Worm (Caenorhabditis elegans) whole organism, L2 larva: ENCODE results near the gene Y50E8A.6.
A peak's percentile ranks its signal among the peaks of the same experiment; 100 is the strongest.

Source experiments
- C34F6.9 ChIP-seq: fragments of 150-350 bp; optimal IDR thresholded peaks from 2 replicates; lab custom pipeline; 2014; ENCODE audit warnings: missing biosample characterization, missing genetic modification characterization
- F13H6.1 ChIP-seq: sonication (generic microtip); optimal IDR thresholded peaks from 2 replicates; lab custom pipeline; 2016; ENCODE audit warnings: missing genetic modification characterization, missing compliant biosample characterization
- R02D3.7 ChIP-seq: fragments of 150-350 bp; optimal IDR thresholded peaks from 2 replicates; lab custom pipeline; 2014; ENCODE audit warnings: missing biosample characterization, missing genetic modification characterization
- Y55F3AM.14 ChIP-seq: fragments of 200-800 bp; sonication (Bioruptor generic); optimal IDR thresholded peaks from 2 replicates; lab custom pipeline; 2018; ENCODE audit warnings: mild to moderate bottlenecking, missing genetic modification characterization, missing compliant biosample characterization
- ZK546.5 ChIP-seq: sonication (generic microtip); optimal IDR thresholded peaks from 2 replicates; lab custom pipeline; 2017; ENCODE audit warnings: missing biosample characterization, missing genetic modification characterization
- alr-1 ChIP-seq: fragments of 150-350 bp; optimal IDR thresholded peaks from 2 replicates; lab custom pipeline; 2014; ENCODE audit warnings: missing biosample characterization, missing genetic modification characterization
- aly-2 ChIP-seq: fragments of 150-350 bp; optimal IDR thresholded peaks from 2 replicates; lab custom pipeline; 2014; ENCODE audit warnings: missing biosample characterization, missing genetic modification characterization
- ama-1 ChIP-seq: fragments of 150-350 bp; optimal IDR thresholded peaks from 2 replicates; lab custom pipeline; 2018; ENCODE audit warnings: inconsistent platforms
- blmp-1 ChIP-seq: sonication (generic microtip); optimal IDR thresholded peaks from 2 replicates; lab custom pipeline; 2017; ENCODE audit warnings: missing genetic modification characterization, mild to moderate bottlenecking, missing compliant biosample characterization, antibody characterized with exemption, moderate library complexity; ENCODE audit not compliant: insufficient read depth
- ceh-16 ChIP-seq: fragments of 150-350 bp; optimal IDR thresholded peaks from 2 replicates; lab custom pipeline; 2014; ENCODE audit warnings: missing biosample characterization, missing genetic modification characterization
- ceh-82 ChIP-seq: fragments of 150-350 bp; optimal IDR thresholded peaks from 2 replicates; lab custom pipeline; 2014; ENCODE audit warnings: missing biosample characterization, missing genetic modification characterization
- crh-2 ChIP-seq: sonication (generic microtip); optimal IDR thresholded peaks from 2 replicates; lab custom pipeline; 2017; ENCODE audit warnings: missing biosample characterization, missing genetic modification characterization
- dmd-4 ChIP-seq: sonication (generic microtip); optimal IDR thresholded peaks from 2 replicates; lab custom pipeline; 2017; ENCODE audit warnings: missing biosample characterization, missing genetic modification characterization
- egl-27 ChIP-seq: sonication (generic microtip); optimal IDR thresholded peaks from 3 replicates; lab custom pipeline; 2017; ENCODE audit warnings: missing biosample characterization, missing genetic modification reagents, missing genetic modification characterization
- elt-1 ChIP-seq: fragments of 150-350 bp; optimal IDR thresholded peaks from 2 replicates; lab custom pipeline; 2014; ENCODE audit warnings: missing biosample characterization, missing genetic modification characterization
- elt-3 ChIP-seq: sonication (generic microtip); optimal IDR thresholded peaks from 2 replicates; lab custom pipeline; 2017; ENCODE audit warnings: missing biosample characterization, missing genetic modification characterization
- fos-1 ChIP-seq: fragments of 150-350 bp; optimal IDR thresholded peaks from 2 replicates; lab custom pipeline; 2014; ENCODE audit warnings: missing biosample characterization, missing genetic modification characterization
- gmeb-1 ChIP-seq: fragments of 150-350 bp; optimal IDR thresholded peaks from 2 replicates; lab custom pipeline; 2014; ENCODE audit warnings: missing biosample characterization, missing genetic modification characterization
- lin-11 ChIP-seq: fragments of 150-350 bp; sonication (generic microtip); optimal IDR thresholded peaks from 2 replicates; lab custom pipeline; 2014; ENCODE audit warnings: missing biosample characterization, missing genetic modification characterization, inconsistent platforms, mixed read lengths
- lin-13 ChIP-seq: fragments of 150-350 bp; optimal IDR thresholded peaks from 2 replicates; lab custom pipeline; 2014; ENCODE audit warnings: missing biosample characterization, missing genetic modification reagents, missing genetic modification characterization
- lin-39 ChIP-seq: fragments of 150-350 bp; optimal IDR thresholded peaks from 2 replicates; lab custom pipeline; 2014; ENCODE audit warnings: missing biosample characterization, missing genetic modification reagents, missing genetic modification characterization
- mab-5 ChIP-seq: fragments of 150-350 bp; optimal IDR thresholded peaks from 2 replicates; lab custom pipeline; 2014; ENCODE audit warnings: missing biosample characterization, missing genetic modification characterization
- mbf-1 ChIP-seq: sonication (generic microtip); optimal IDR thresholded peaks from 2 replicates; lab custom pipeline; 2017; ENCODE audit warnings: missing biosample characterization, missing genetic modification characterization
- mdl-1 ChIP-seq, 2 experiments: fragments of 150-350 bp in 1 of 2; sonication (generic microtip) in 1 of 2; optimal IDR thresholded peaks; 2 replicates each; lab custom pipeline; 2017; ENCODE audit warnings: missing biosample characterization in 2 of 2, missing genetic modification characterization in 2 of 2
- nhr-10 ChIP-seq: sonication (generic microtip); optimal IDR thresholded peaks from 2 replicates; lab custom pipeline; 2017; ENCODE audit warnings: missing biosample characterization, missing genetic modification characterization
- nhr-11 ChIP-seq: fragments of 150-350 bp; optimal IDR thresholded peaks from 2 replicates; lab custom pipeline; 2014; ENCODE audit warnings: missing biosample characterization, missing genetic modification characterization
- nhr-12 ChIP-seq: fragments of 150-350 bp; optimal IDR thresholded peaks from 2 replicates; lab custom pipeline; 2014; ENCODE audit warnings: missing biosample characterization, missing genetic modification characterization
- nhr-129 ChIP-seq: fragments of 150-350 bp; optimal IDR thresholded peaks from 2 replicates; lab custom pipeline; 2014; ENCODE audit warnings: missing biosample characterization, missing genetic modification characterization
- nhr-237 ChIP-seq: fragments of 150-350 bp; optimal IDR thresholded peaks from 2 replicates; lab custom pipeline; 2014; ENCODE audit warnings: missing biosample characterization, missing genetic modification characterization
- nhr-25 ChIP-seq: fragments of 150-350 bp; sonication (generic microtip); optimal IDR thresholded peaks from 3 replicates; lab custom pipeline; 2014; ENCODE audit warnings: missing biosample characterization, missing genetic modification characterization
- nhr-77 ChIP-seq: fragments of 150-350 bp; optimal IDR thresholded peaks from 2 replicates; lab custom pipeline; 2014; ENCODE audit warnings: missing biosample characterization, missing genetic modification characterization
- peb-1 ChIP-seq: fragments of 150-350 bp; optimal IDR thresholded peaks from 2 replicates; lab custom pipeline; 2014; ENCODE audit warnings: missing biosample characterization, missing genetic modification characterization
- skn-1 ChIP-seq: sonication (generic microtip); optimal IDR thresholded peaks from 2 replicates; lab custom pipeline; 2017; ENCODE audit warnings: missing biosample characterization, missing genetic modification characterization
- sma-3 ChIP-seq: sonication (generic microtip); optimal IDR thresholded peaks from 2 replicates; lab custom pipeline; 2016; ENCODE audit warnings: missing genetic modification reagents, missing genetic modification characterization, missing compliant biosample characterization
- sma-9 ChIP-seq, 2 experiments: fragments of 150-350 bp in 1 of 2; sonication (generic microtip) in 1 of 2; optimal IDR thresholded peaks; 2 replicates each; lab custom pipeline; 2014 to 2016; ENCODE audit warnings: missing genetic modification characterization in 2 of 2, mild to moderate bottlenecking in 1 of 2, missing biosample characterization in 1 of 2, missing compliant biosample characterization in 1 of 2, missing genetic modification reagents in 1 of 2, moderate library complexity in 1 of 2
- snpc-4 ChIP-seq: fragments of 150-350 bp; optimal IDR thresholded peaks from 2 replicates; lab custom pipeline; 2014; ENCODE audit warnings: missing biosample characterization, missing genetic modification characterization
- unc-55 ChIP-seq: fragments of 150-350 bp; sonication (generic microtip); optimal IDR thresholded peaks from 3 replicates; lab custom pipeline; 2014; ENCODE audit warnings: missing biosample characterization, missing genetic modification reagents, missing genetic modification characterization
- unc-62 ChIP-seq: fragments of 150-350 bp; optimal IDR thresholded peaks from 2 replicates; lab custom pipeline; 2014; ENCODE audit warnings: missing biosample characterization, missing genetic modification reagents, missing genetic modification characterization
- zag-1 ChIP-seq: fragments of 150-350 bp; optimal IDR thresholded peaks from 2 replicates; lab custom pipeline; 2014; ENCODE audit warnings: missing biosample characterization, missing genetic modification characterization
- ztf-1 ChIP-seq: fragments of 200-800 bp; sonication (Bioruptor generic); conservative IDR thresholded peaks from 2 replicates; pipeline ENCODE4 v1.3.6; 2022; ENCODE audit warnings: missing genetic modification characterization, missing compliant biosample characterization
- ztf-11 ChIP-seq: sonication (generic microtip); optimal IDR thresholded peaks from 2 replicates; lab custom pipeline; 2017; ENCODE audit warnings: missing biosample characterization, missing genetic modification characterization
- ztf-4 ChIP-seq: fragments of 150-350 bp; optimal IDR thresholded peaks from 2 replicates; lab custom pipeline; 2014; ENCODE audit warnings: missing biosample characterization, missing genetic modification characterization

Gene Y50E8A.6

DNA sequence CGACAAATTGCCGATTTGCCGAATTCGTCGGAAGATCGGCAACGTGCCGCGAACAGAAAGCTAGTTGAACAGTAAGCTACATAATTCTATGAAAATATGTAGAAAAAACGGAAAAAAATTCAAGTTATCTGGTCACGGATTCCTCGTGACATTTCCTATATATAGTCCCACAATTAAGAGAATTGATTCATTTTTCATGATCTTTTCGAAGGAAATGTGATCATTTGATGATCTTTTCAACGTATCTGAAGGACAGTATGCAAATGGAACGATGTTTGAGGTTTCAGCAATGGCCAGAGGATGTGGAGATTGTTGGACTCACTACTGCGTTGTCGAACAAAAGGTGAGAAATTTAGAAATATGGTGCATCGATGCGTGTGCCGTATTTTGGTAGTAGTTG, 33.2 kb downstream of the Y50E8A.6 start, which contains the start of gene R08A2.9:
TSS of gene R08A2.9 (plus strand) at position 301 of the 400 bp plus-strand sequence.
- TF ChIP-seq Y55F3AM.14 (GFP tag; lab: Kevin White, UChicago) (no peak), nhr-237 (tag; lab: Kevin White, UChicago) (no peak), mab-5 (tag; lab: Kevin White, UChicago) (no peak), skn-1 (tag; lab: Kevin White, UChicago) (no peak), ztf-11 (tag; lab: Kevin White, UChicago) (no peak), unc-62 (no peak), zag-1 (no peak), R02D3.7 (tag; lab: Kevin White, UChicago) (no peak), nhr-129 (tag; lab: Kevin White, UChicago) (no peak), ceh-82 (tag; lab: Kevin White, UChicago) (no peak), gmeb-1 (tag; lab: Kevin White, UChicago) (no peak), F13H6.1 (tag; lab: Kevin White, UChicago) (no peak)

DNA sequence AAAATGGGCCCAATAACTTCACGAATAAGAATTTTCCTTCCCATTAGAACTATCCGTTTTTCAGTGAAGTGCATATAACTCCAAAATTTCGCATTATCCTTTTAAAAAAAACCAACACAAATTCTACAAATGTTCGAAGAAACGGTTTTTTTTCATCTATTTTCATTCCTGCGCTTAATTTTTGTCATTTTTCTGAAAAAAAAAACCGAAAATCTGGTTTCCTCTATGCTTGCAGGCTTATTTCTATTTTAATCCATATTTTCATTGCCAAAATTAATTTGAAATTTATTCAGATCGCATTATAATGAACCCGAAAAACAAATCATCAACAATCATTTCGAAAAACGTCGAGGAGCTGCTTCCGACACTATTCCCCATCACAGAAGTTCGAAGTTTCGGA, 42.5 kb downstream of the Y50E8A.6 start, which contains the start of gene set-5:
TSS of gene set-5 (plus strand) at position 301 of the 400 bp plus-strand sequence.
- TF ChIP-seq unc-55, result no peak
- TF ChIP-seq blmp-1, result no peak
- TF ChIP-seq alr-1, result no peak
- no peak for TF ChIP-seq ztf-1 (GFP tag; lab: Robert Waterston, UW)
- no peak for TF ChIP-seq peb-1

ce11 chrV:14698005-14698404, 43.1 kb downstream of the Y50E8A.6 start:
- TF ChIP-seq R02D3.7 (tag; lab: Kevin White, UChicago) (no peak), fos-1 (tag; lab: Kevin White, UChicago) (no peak), elt-1 (tag; lab: Kevin White, UChicago) (no peak), snpc-4 (tag; lab: Kevin White, UChicago) (no peak), gmeb-1 (tag; lab: Kevin White, UChicago) (no peak), ztf-11 (tag; lab: Kevin White, UChicago) (no peak), F13H6.1 (tag; lab: Kevin White, UChicago) (no peak), mdl-1 (tag; optimal IDR thresholded peaks at IDR 0.05; lab: Kevin White, UChicago) (no peak), alr-1 (no peak), dmd-4 (tag; lab: Kevin White, UChicago) (no peak), lin-13 (GFP tag; lab: Kevin White, UChicago) (no peak), ztf-4 (tag; lab: Kevin White, UChicago) (no peak), aly-2 (tag; lab: Kevin White, UChicago) (no peak), sma-9 (GFP tag; optimal IDR thresholded peaks at IDR 0.05; lab: Kevin White, UChicago) (no peak), sma-9 (tag; optimal IDR thresholded peaks at IDR 0.05; lab: Kevin White, UChicago) (no peak), peb-1 (no peak)

ce11 chrV:14696604-14697307, 44.4 kb downstream of the Y50E8A.6 start, which contains the start of gene unc-112:
TSS of gene unc-112 (minus strand) at chrV:14696654.
- TF ChIP-seq Y55F3AM.14 (GFP tag; lab: Kevin White, UChicago) (peak; percentile 12), sma-9 (GFP tag; optimal IDR thresholded peaks at IDR 0.05; lab: Kevin White, UChicago) (peak; percentile 84), sma-9 (tag; optimal IDR thresholded peaks at IDR 0.05; lab: Kevin White, UChicago) (no peak), dmd-4 (tag; lab: Kevin White, UChicago) (no peak), ztf-1 (GFP tag; lab: Robert Waterston, UW) (no peak), nhr-12 (tag; lab: Kevin White, UChicago) (no peak), skn-1 (tag; lab: Kevin White, UChicago) (no peak), mab-5 (tag; lab: Kevin White, UChicago) (peak; percentile 8), gmeb-1 (tag; lab: Kevin White, UChicago) (peak; percentile 5), C34F6.9 (tag; lab: Kevin White, UChicago) (peak; percentile 86), nhr-129 (tag; lab: Kevin White, UChicago) (peak; percentile 92), lin-39 (peak; percentile 50), fos-1 (tag; lab: Kevin White, UChicago) (peak; percentile 99), mdl-1 (tag; optimal IDR thresholded peaks at IDR 0.05; lab: Kevin White, UChicago) (peak in 1 of 2 experiments; percentile 47), ama-1 (lab: Kevin White, UChicago) (no peak), nhr-11 (tag; lab: Kevin White, UChicago) (no peak), aly-2 (tag; lab: Kevin White, UChicago) (no peak), nhr-77 (tag; lab: Kevin White, UChicago) (no peak), unc-55 (peak; percentile 91), elt-1 (tag; lab: Kevin White, UChicago) (no peak), egl-27 (tag; lab: Kevin White, UChicago) (peak; percentile 17), peb-1 (no peak), ztf-11 (tag; lab: Kevin White, UChicago) (no peak), mbf-1 (no peak), nhr-25 (peak; percentile 71), ztf-4 (tag; lab: Kevin White, UChicago) (peak; percentile 72), lin-11 (no peak), nhr-237 (tag; lab: Kevin White, UChicago) (no peak), lin-13 (GFP tag; lab: Kevin White, UChicago) (peak; percentile 72), elt-3 (no peak), crh-2 (tag; lab: Kevin White, UChicago) (peak; percentile 56), blmp-1 (no peak), ZK546.5 (no peak), ceh-16 (tag; lab: Kevin White, UChicago) (no peak), nhr-10 (no peak), sma-3 (GFP tag; lab: Kevin White, UChicago) (peak; percentile 42), ceh-82 (tag; lab: Kevin White, UChicago) (no peak), zag-1 (peak; percentile 52)
